Worm (Caenorhabditis elegans) whole organism, L4/young adult: ENCODE data around the gene srd-42.

Experiments
- W03F9.2 ChIP-seq: fragments of 150-350 bp; optimal IDR thresholded peaks from 2 replicates; lab custom pipeline; 2014; ENCODE audit warnings: missing biosample characterization, missing genetic modification characterization
- dao-5 ChIP-seq: sonication (generic microtip); optimal IDR thresholded peaks from 2 replicates; lab custom pipeline; 2016; ENCODE audit warnings: missing genotype, missing genetic modification characterization, moderate library complexity, missing compliant biosample characterization
- him-1 ChIP-seq: sonication (generic microtip); optimal IDR thresholded peaks from 2 replicates; lab custom pipeline; 2016; ENCODE audit warnings: missing genotype, missing genetic modification reagents, missing genetic modification characterization, missing compliant biosample characterization

srd-42 gene

ce11 chrX:13303357-13303756 is at the start of gene srd-42:
Gene srd-42 (minus strand): TSS chrX:13303457.
- TF ChIP-seq W03F9.2 (tag; lab: Kevin White, UChicago) = no peak
- no peak for TF ChIP-seq dao-5 (tag; lab: Kevin White, UChicago)
- no peak for TF ChIP-seq him-1

- TF ChIP-seq him-1 (no peak), dao-5 (tag; lab: Kevin White, UChicago) (no peak), W03F9.2 (tag; lab: Kevin White, UChicago) (no peak)
Measured at ce11 chrX:13352164-13352563, 48.9 kb upstream of the srd-42 start.

- TF ChIP-seq dao-5 (tag; lab: Kevin White, UChicago) (no peak), him-1 (no peak), W03F9.2 (tag; lab: Kevin White, UChicago) (no peak)
Measured at ce11 chrX:13350804-13351747, 47.8 kb upstream of the srd-42 start, which contains the start of gene mxl-3. Gene mxl-3 (minus strand): TSS chrX:13350804.

DNA sequence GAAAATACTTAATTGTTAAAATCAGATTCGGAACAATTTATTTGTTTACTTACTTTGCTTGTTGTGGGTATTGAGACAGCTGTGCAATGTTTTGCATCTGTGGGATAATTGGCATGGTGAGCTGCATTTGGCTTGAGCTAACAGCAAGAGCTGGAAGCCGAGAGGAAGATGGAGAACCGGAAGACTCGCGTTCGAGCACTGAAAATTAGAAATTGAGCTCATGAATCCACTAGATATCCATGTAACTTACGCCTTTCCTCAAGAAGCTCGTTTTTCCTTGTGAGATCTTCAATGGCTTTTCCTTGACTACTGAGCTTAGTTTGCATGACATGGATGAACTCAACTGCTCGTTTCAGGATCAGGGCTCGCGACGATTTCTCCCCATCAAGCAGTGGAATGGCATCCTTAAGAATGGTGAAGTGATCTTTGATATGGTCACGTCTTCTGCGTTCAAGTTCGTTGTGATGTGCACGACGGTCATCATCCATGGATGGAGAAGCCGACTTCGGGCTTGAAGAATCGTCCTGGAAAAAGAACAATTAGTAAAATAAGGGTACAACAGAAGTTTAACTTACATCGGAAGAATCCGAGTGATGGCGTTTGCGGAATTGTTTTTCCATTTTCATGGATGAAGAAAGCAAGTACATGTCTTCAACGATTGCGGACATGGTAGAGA is 47.0 kb upstream of the srd-42 start:
- no peak for TF ChIP-seq him-1
- no peak for TF ChIP-seq W03F9.2 (tag; lab: Kevin White, UChicago)
- TF ChIP-seq dao-5 (tag; lab: Kevin White, UChicago) = no peak

DNA sequence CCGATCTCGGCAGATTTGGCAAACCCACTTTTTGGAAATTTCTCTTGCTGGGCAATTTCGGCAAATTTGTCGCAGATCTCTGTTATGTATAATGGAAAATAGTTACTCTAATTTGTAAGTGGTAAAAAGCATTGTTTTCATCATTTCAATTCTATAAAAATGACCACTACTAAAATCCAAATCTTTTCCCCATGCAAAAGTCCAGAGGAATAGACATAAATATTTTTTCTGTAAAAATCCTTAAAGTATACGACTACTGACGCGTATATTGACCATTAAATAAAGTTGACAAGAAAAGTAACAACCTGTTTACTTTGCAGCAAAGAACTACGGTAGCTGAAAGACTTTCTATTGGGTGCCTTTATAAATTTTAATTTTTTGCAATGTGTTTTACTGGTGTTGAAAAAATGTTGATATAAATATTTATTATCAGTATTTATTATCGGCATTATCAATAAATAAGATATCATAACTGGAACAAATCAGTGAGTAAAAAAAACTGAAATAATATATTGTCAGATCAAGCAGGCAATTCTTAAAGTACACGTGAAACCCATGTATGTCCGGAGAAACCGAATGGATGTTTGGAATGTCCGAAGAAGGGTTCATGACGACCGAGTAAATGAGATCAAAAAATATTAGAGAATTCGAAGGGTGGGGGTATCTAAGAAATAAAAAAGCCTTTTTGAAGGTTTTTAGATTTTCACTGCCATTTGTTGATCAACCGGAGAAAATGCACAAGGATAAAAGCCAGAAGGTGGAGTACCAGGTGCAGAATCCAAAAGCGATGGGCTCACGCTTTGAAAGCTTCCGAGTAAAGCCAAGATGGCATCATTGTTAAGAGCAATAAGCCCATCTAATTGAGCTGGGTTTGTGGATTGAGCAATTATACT is 46.2 kb upstream of the srd-42 start:
- no peak for TF ChIP-seq dao-5 (tag; lab: Kevin White, UChicago)
- TF ChIP-seq W03F9.2 (tag; lab: Kevin White, UChicago) = no peak
- TF ChIP-seq him-1 = no peak

- peak; percentile 48 for TF ChIP-seq W03F9.2 (tag; lab: Kevin White, UChicago)
- TF ChIP-seq him-1 = no peak
- TF ChIP-seq dao-5 (tag; lab: Kevin White, UChicago) = no peak
Measured at ce11 chrX:13348417-13348816, 45.2 kb upstream of the srd-42 start.

DNA sequence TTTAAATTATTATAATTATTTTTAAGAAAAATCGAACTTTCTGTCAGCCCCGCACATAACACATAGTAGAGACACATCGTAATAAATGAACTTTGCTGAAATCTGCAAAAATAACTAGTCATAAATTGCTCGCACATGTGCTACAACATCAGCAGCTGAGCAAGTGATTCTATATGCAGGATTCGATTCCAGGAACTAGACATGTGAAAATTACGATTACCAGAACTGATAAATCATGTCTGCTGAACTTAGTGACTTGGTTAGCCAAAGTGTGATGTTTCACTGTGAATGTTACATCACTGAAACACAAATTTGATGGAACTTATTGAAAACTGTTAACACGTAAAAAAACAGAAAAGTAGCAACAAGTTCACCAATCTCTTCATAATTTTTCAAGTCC is 44.0 kb upstream of the srd-42 start:
- TF ChIP-seq W03F9.2 (tag; lab: Kevin White, UChicago) = no peak
- no peak for TF ChIP-seq him-1
- no peak for TF ChIP-seq dao-5 (tag; lab: Kevin White, UChicago)

DNA sequence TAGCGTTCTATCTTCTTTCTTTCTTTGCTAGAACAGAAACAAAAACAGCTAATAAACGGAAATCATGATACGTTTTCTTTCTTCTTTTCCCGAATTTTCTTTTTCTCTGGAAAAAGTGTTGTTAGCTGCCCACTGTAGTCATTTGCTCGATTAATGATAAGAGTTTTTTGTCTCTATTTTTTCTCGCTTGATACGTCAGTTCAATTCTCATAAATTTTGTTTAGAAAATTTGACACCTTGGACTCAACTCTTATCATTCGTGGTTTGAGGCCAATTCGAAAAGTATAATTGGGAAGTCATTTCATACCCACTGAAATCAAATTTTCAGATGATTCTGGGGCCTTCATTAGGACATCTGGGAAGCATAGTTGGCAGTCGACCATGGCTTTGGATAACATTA is 38.6 kb upstream of the srd-42 start:
- TF ChIP-seq W03F9.2 (tag; lab: Kevin White, UChicago) (no peak), him-1 (no peak), dao-5 (tag; lab: Kevin White, UChicago) (no peak)

- TF ChIP-seq him-1 (no peak), dao-5 (tag; lab: Kevin White, UChicago) (no peak), W03F9.2 (tag; lab: Kevin White, UChicago) (no peak)
Measured at ce11 chrX:13340970-13341369, 37.7 kb upstream of the srd-42 start.

DNA sequence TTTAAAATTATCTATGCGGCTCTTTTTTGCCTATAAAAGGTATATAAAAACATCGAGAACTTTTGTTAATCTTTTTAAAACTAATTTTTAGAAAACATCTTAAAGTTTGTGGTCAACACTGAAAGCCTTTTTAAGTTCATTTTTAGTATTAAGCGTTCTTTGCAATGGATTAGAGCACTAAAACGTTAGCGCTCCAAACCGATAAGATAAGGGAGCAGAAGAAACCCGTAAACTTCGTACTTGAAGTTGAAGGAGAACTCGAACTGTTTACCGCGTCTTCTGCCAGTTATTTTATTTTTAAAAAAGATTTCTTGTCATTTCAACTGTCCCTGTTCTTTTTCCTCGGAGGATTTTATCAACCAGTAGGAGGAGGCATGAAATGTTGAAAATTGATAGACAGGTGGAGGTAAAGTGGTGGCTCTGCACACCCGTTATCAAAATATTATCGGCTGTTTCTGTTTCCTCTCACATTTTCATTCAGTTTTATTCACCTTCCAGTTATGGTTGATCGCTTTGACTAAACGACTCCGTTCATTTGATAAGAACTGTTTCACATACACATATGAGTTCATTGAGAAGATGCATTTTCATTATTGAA is 35.9 kb upstream of the srd-42 start:
- TF ChIP-seq W03F9.2 (tag; lab: Kevin White, UChicago) (no peak), dao-5 (tag; lab: Kevin White, UChicago) (no peak), him-1 (no peak)

DNA sequence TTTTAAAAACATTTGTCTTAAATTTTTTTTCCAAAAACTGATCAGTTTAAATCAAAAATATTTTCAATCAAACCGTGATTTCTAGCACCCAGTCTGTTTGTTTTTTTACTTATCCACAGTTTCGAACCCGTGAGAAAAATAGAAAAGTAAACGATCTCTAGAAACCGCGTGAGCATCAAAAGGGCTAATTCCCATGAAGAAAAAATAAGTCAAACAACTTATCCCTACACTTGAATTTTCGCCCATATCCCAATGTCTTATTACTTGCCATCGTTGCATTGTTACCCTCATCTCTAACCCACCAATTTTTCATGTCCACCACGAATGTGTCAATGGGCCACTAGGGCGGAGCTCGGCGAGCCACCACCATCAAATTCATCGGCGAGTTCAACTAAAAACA is 34.5 kb upstream of the srd-42 start, which contains the start of gene ptr-24:
Gene ptr-24, plus strand, starts transcription at position 301 of the 400 bp plus-strand sequence.
- TF ChIP-seq dao-5 (tag; lab: Kevin White, UChicago) = no peak
- TF ChIP-seq W03F9.2 (tag; lab: Kevin White, UChicago) = no peak
- no peak for TF ChIP-seq him-1

DNA sequence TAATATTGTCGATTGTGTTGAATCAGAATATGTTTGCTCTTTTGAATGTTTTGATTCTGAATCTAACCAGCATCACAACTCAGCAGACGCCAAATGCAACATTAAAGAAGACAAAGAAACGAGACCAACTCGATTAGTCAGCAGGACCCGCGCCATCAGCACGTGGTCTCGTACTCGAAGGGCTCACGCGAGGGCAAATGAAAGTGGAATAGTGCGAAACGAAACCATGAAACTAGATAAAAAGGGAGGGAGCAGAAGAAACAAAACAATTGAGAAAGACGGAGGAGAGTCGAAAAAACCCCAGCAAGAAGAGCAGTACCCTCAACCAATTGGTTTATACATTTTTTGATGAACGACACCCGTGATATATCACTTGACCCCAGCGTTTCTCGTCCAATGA is 33.7 kb upstream of the srd-42 start:
- TF ChIP-seq him-1 = no peak
- no peak for TF ChIP-seq W03F9.2 (tag; lab: Kevin White, UChicago)
- TF ChIP-seq dao-5 (tag; lab: Kevin White, UChicago) = no peak

DNA sequence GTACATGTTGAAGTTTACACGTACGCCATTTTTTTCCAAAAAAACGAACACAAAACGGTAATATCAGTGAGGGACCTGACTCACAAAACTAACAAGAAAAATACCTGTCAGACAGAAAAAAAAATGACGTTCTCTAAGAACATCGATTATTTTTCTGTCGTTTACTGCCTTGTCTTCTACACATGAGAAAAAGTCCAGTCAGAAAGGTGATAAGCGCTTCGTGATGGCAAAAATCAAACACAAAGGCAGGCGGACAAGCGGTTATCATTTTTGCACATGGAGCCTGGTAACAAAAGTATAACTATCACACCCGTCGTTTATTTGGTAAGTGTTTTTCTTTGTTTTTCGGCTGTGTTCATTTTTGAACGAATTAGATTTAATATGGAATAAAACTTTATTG is 30.6 kb upstream of the srd-42 start, which contains the start of gene F46G10.4:
Gene F46G10.4, plus strand, starts transcription at position 212 of the 400 bp plus-strand sequence.
- TF ChIP-seq him-1 (no peak), dao-5 (tag; lab: Kevin White, UChicago) (no peak), W03F9.2 (tag; lab: Kevin White, UChicago) (peak; percentile 13)
